Worm (Caenorhabditis elegans) whole organism, young adult: ENCODE measurements around the gene ngn-1.

Source experiments
- B0035.1 ChIP-seq: sonication (generic microtip); optimal IDR thresholded peaks from 2 replicates; lab custom pipeline; 2016; ENCODE audit warnings: missing genetic modification characterization, mild to moderate bottlenecking, missing compliant biosample characterization, missing genotype, missing genetic modification reagents
- B0336.3 ChIP-seq: fragments of 200-800 bp; sonication (Bioruptor generic); IDR thresholded peaks from 2 replicates; pipeline ENCODE4 v1.3.6; 2022; ENCODE audit warnings: missing genetic modification characterization, missing compliant biosample characterization
- D2030.7 ChIP-seq: fragments of 200-800 bp; sonication (Bioruptor generic); IDR thresholded peaks from 2 replicates; pipeline ENCODE4 v1.3.6; 2022; ENCODE audit warnings: missing genetic modification reagents, missing genetic modification characterization, missing compliant biosample characterization
- F22D6.2 ChIP-seq: sonication (generic microtip); optimal IDR thresholded peaks from 2 replicates; lab custom pipeline; 2016; ENCODE audit warnings: mild to moderate bottlenecking, missing genetic modification characterization, missing compliant biosample characterization
- F33H1.4 ChIP-seq: fragments of 200-800 bp; sonication (Bioruptor generic); IDR thresholded peaks from 2 replicates; pipeline ENCODE4 v1.3.6; 2022; ENCODE audit warnings: missing genetic modification reagents, missing genetic modification characterization, missing compliant biosample characterization
- F37B4.10 ChIP-seq: fragments of 200-800 bp; sonication (Bioruptor generic); IDR thresholded peaks from 2 replicates; pipeline ENCODE4 v1.3.6; 2022; ENCODE audit warnings: missing genetic modification characterization, missing compliant biosample characterization
- F49E8.2 ChIP-seq: sonication (generic microtip); optimal IDR thresholded peaks from 3 replicates; lab custom pipeline; 2017; ENCODE audit warnings: missing genetic modification characterization, mild to moderate bottlenecking, missing compliant biosample characterization, antibody characterized with exemption, moderate library complexity; ENCODE audit not compliant: insufficient read depth
- F52B5.7 ChIP-seq: sonication (generic microtip); optimal IDR thresholded peaks from 2 replicates; lab custom pipeline; 2016; ENCODE audit warnings: mild to moderate bottlenecking, missing genetic modification characterization, missing compliant biosample characterization
- T26A5.8 ChIP-seq: sonication (generic microtip); optimal IDR thresholded peaks from 2 replicates; lab custom pipeline; 2016; ENCODE audit warnings: missing genetic modification characterization, missing compliant biosample characterization
- Y53F4B.3 ChIP-seq: fragments of 200-800 bp; sonication (Bioruptor generic); IDR thresholded peaks from 2 replicates; pipeline ENCODE4 v1.3.6; 2022; ENCODE audit warnings: missing genetic modification reagents, missing genetic modification characterization, missing compliant biosample characterization
- Y53G8AR.9 ChIP-seq: fragments of 200-800 bp; sonication (Bioruptor generic); conservative IDR thresholded peaks from 2 replicates; pipeline ENCODE4 v1.3.6; 2022; ENCODE audit warnings: missing genetic modification reagents, missing genetic modification characterization, missing compliant biosample characterization
- Y56A3A.18 ChIP-seq: fragments of 200-800 bp; sonication (Bioruptor generic); IDR thresholded peaks from 2 replicates; pipeline ENCODE4 v1.3.6; 2022; ENCODE audit warnings: missing genetic modification reagents, missing genetic modification characterization, missing compliant biosample characterization
- akir-1 ChIP-seq: fragments of 200-800 bp; sonication (Bioruptor generic); optimal IDR thresholded peaks from 2 replicates; lab custom pipeline; 2018; ENCODE audit warnings: mild to moderate bottlenecking, missing genetic modification characterization, moderate library complexity, missing compliant biosample characterization
- ama-1 ChIP-seq, 3 experiments: fragments of 150-350 bp in 1 of 3; sonication (generic microtip) in 2 of 3; optimal IDR thresholded peaks; 2 replicates each; lab custom pipeline; 2014 to 2018; ENCODE audit warnings: missing biosample characterization in 2 of 3, missing genetic modification characterization in 2 of 3, missing genetic modification reagents in 2 of 3
- athp-1 ChIP-seq: sonication (generic microtip); optimal IDR thresholded peaks from 2 replicates; lab custom pipeline; 2017; ENCODE audit warnings: mild to moderate bottlenecking, missing genetic modification characterization, missing compliant biosample characterization
- attf-5 ChIP-seq: fragments of 200-800 bp; sonication (Bioruptor generic); optimal IDR thresholded peaks from 2 replicates; lab custom pipeline; 2018; ENCODE audit warnings: mild to moderate bottlenecking, missing genetic modification characterization, missing compliant biosample characterization
- attf-6 ChIP-seq: fragments of 200-800 bp; sonication (Bioruptor generic); IDR thresholded peaks from 2 replicates; pipeline ENCODE4 v1.3.6; 2022; ENCODE audit warnings: missing genetic modification reagents, missing genetic modification characterization, missing compliant biosample characterization
- ccch-3 ChIP-seq: fragments of 200-800 bp; sonication (Bioruptor generic); optimal IDR thresholded peaks from 2 replicates; lab custom pipeline; 2018; ENCODE audit warnings: mild to moderate bottlenecking, missing genetic modification characterization, missing compliant biosample characterization
- ceh-58 ChIP-seq: fragments of 200-800 bp; sonication (Bioruptor generic); IDR thresholded peaks from 2 replicates; pipeline ENCODE4 v1.3.6; 2022; ENCODE audit warnings: missing genetic modification characterization, missing compliant biosample characterization
- ceh-79 ChIP-seq: sonication (generic microtip); optimal IDR thresholded peaks from 2 replicates; lab custom pipeline; 2017; ENCODE audit warnings: mild to moderate bottlenecking, missing genetic modification characterization, missing compliant biosample characterization
- chd-7 ChIP-seq: sonication (generic microtip); optimal IDR thresholded peaks from 2 replicates; lab custom pipeline; 2016; ENCODE audit warnings: mild to moderate bottlenecking, missing genetic modification characterization, moderate library complexity, missing compliant biosample characterization
- die-1 ChIP-seq: sonication (generic microtip); optimal IDR thresholded peaks from 2 replicates; lab custom pipeline; 2016; ENCODE audit warnings: missing genotype, mild to moderate bottlenecking, missing genetic modification characterization, missing compliant biosample characterization
- dox-1 ChIP-seq: fragments of 200-800 bp; sonication (Bioruptor generic); IDR thresholded peaks from 2 replicates; pipeline ENCODE4 v1.3.6; 2022; ENCODE audit warnings: missing genetic modification reagents, missing genetic modification characterization, missing compliant biosample characterization
- dpl-1 ChIP-seq: fragments of 150-350 bp; optimal IDR thresholded peaks from 2 replicates; lab custom pipeline; 2014; ENCODE audit warnings: missing biosample characterization, missing genetic modification reagents, missing genetic modification characterization
- fkh-3 ChIP-seq: sonication (generic microtip); optimal IDR thresholded peaks from 2 replicates; lab custom pipeline; 2016; ENCODE audit warnings: mild to moderate bottlenecking, missing genetic modification characterization, missing compliant biosample characterization
- him-1 ChIP-seq: sonication (generic microtip); optimal IDR thresholded peaks from 2 replicates; lab custom pipeline; 2016; ENCODE audit warnings: missing genotype, missing genetic modification reagents, missing genetic modification characterization, missing compliant biosample characterization
- lag-1 ChIP-seq: fragments of 200-800 bp; sonication (Bioruptor generic); IDR thresholded peaks from 2 replicates; pipeline ENCODE4 v1.3.6; 2022; ENCODE audit warnings: missing genetic modification reagents, missing genetic modification characterization, missing compliant biosample characterization
- lin-26 ChIP-seq: fragments of 200-800 bp; sonication (Bioruptor generic); IDR thresholded peaks from 2 replicates; pipeline ENCODE4 v1.3.6; 2022; ENCODE audit warnings: missing genetic modification reagents, missing genetic modification characterization, missing compliant biosample characterization
- lsl-1 ChIP-seq: fragments of 200-800 bp; sonication (Bioruptor generic); optimal IDR thresholded peaks from 2 replicates; lab custom pipeline; 2018; ENCODE audit warnings: mild to moderate bottlenecking, missing genetic modification characterization, moderate library complexity, missing compliant biosample characterization
- lsy-27 ChIP-seq: sonication (generic microtip); optimal IDR thresholded peaks from 2 replicates; lab custom pipeline; 2017; ENCODE audit warnings: missing genetic modification characterization, mild to moderate bottlenecking, missing compliant biosample characterization, antibody characterized with exemption, missing genotype, borderline replicate concordance; ENCODE audit not compliant: insufficient read depth
- madf-3 ChIP-seq: fragments of 200-800 bp; sonication (Bioruptor generic); IDR thresholded peaks from 2 replicates; pipeline ENCODE4 v1.3.6; 2022; ENCODE audit warnings: missing genetic modification reagents, missing genetic modification characterization, missing compliant biosample characterization
- mcd-1 ChIP-seq: fragments of 200-800 bp; sonication (Bioruptor generic); IDR thresholded peaks from 2 replicates; pipeline ENCODE4 v1.3.6; 2022; ENCODE audit warnings: missing genetic modification reagents, missing genetic modification characterization, missing compliant biosample characterization
- mxl-1 ChIP-seq: sonication (generic microtip); optimal IDR thresholded peaks from 2 replicates; lab custom pipeline; 2016; ENCODE audit warnings: missing genetic modification characterization, missing compliant biosample characterization
- nfya-1 ChIP-seq: sonication (generic microtip); optimal IDR thresholded peaks from 2 replicates; lab custom pipeline; 2017; ENCODE audit warnings: antibody characterized with exemption, missing compliant biosample characterization, missing genetic modification characterization, borderline replicate concordance; ENCODE audit not compliant: insufficient read depth
- nfyb-1 ChIP-seq: fragments of 200-800 bp; sonication (Bioruptor generic); IDR thresholded peaks from 2 replicates; pipeline ENCODE4 v1.3.6; 2022; ENCODE audit warnings: missing genetic modification reagents, missing genetic modification characterization, missing compliant biosample characterization
- nhr-120 ChIP-seq: fragments of 200-800 bp; sonication (Bioruptor generic); IDR thresholded peaks from 2 replicates; pipeline ENCODE4 v1.3.6; 2022; ENCODE audit warnings: missing genetic modification characterization, missing compliant biosample characterization
- nhr-27 ChIP-seq: fragments of 200-800 bp; sonication (Bioruptor generic); optimal IDR thresholded peaks from 2 replicates; lab custom pipeline; 2018; ENCODE audit warnings: mild to moderate bottlenecking, missing genetic modification characterization, moderate library complexity, missing compliant biosample characterization
- nhr-80 ChIP-seq: sonication (generic microtip); optimal IDR thresholded peaks from 2 replicates; lab custom pipeline; 2016; ENCODE audit warnings: missing genetic modification characterization, missing compliant biosample characterization
- nhr-90 ChIP-seq: sonication (generic microtip); optimal IDR thresholded peaks from 2 replicates; lab custom pipeline; 2016; ENCODE audit warnings: missing genotype, mild to moderate bottlenecking, missing genetic modification characterization, missing compliant biosample characterization
- repo-1 ChIP-seq: sonication (generic microtip); optimal IDR thresholded peaks from 2 replicates; lab custom pipeline; 2017; ENCODE audit warnings: mild to moderate bottlenecking, missing genetic modification characterization, missing compliant biosample characterization
- snpc-1.3 ChIP-seq: sonication (generic microtip); optimal IDR thresholded peaks from 2 replicates; lab custom pipeline; 2017; ENCODE audit warnings: missing genetic modification characterization, mild to moderate bottlenecking, missing compliant biosample characterization, antibody characterized with exemption, moderate library complexity, missing genotype, missing genetic modification reagents; ENCODE audit not compliant: insufficient read depth
- tbp1 ChIP-seq: fragments of 200-800 bp; sonication (Bioruptor generic); optimal IDR thresholded peaks from 2 replicates; lab custom pipeline; 2018; ENCODE audit warnings: mild to moderate bottlenecking, missing genetic modification characterization, missing compliant biosample characterization
- tlf-1 ChIP-seq: fragments of 200-800 bp; sonication (Bioruptor generic); optimal IDR thresholded peaks from 2 replicates; lab custom pipeline; 2018; ENCODE audit warnings: mild to moderate bottlenecking, missing genetic modification characterization, missing compliant biosample characterization
- zfh-2 ChIP-seq: fragments of 200-800 bp; sonication (Bioruptor generic); conservative IDR thresholded peaks from 2 replicates; pipeline ENCODE4 v1.3.6; 2022; ENCODE audit warnings: missing genetic modification reagents, missing genetic modification characterization, missing compliant biosample characterization
- ztf-22 ChIP-seq: fragments of 200-800 bp; sonication (Bioruptor generic); optimal IDR thresholded peaks from 2 replicates; lab custom pipeline; 2018; ENCODE audit warnings: mild to moderate bottlenecking, missing genetic modification characterization, moderate library complexity, missing compliant biosample characterization
- ztf-26 ChIP-seq: sonication (generic microtip); optimal IDR thresholded peaks from 2 replicates; lab custom pipeline; 2017; ENCODE audit warnings: missing genetic modification characterization, missing compliant biosample characterization
- ztf-28 ChIP-seq: fragments of 200-800 bp; sonication (Bioruptor generic); IDR thresholded peaks from 2 replicates; pipeline ENCODE4 v1.3.6; 2022; ENCODE audit warnings: missing genetic modification reagents, missing genetic modification characterization, missing compliant biosample characterization

Gene ngn-1

DNA sequence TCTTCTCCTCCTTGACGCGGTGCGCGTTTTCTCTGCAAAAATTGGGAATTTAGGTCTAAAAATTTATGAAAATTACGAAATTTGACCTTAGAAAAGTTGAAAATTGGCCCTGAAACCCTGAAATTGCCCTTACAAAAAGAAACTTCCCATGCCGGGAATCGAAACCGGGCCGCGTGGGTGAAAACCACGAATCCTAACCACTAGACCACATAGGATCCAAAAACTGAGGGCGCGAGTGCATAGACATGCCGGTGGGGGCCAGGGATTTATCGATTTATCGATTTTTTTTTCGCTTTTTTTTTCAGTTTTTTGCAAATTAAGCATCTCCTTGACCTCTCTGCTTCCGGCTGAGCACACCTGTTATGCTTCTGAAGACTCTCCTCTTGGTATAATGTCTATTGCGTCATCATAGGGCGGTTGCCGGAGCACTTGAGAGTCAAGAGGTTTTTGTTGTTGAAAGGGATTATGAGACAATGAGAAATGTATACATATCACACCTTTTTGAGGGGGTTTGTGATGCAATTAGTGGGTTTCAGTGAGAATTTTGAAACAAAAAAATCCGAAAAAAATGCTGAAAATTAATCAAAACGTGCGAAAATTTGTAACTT, 11.7 kb upstream of the ngn-1 start:
- peak; percentile 17 for TF ChIP-seq nhr-90 (tag; lab: Kevin White, UChicago)
- TF ChIP-seq ama-1 (optimal IDR thresholded peaks at IDR 0.05; lab: Kevin White, UChicago): no peak
- TF ChIP-seq ama-1 (GFP tag; optimal IDR thresholded peaks at IDR 0.05; lab: Kevin White, UChicago): peak in 1 of 2 experiments; percentile 70
- TF ChIP-seq lsl-1 (GFP tag; lab: Kevin White, UChicago): peak; percentile 19
- TF ChIP-seq F33H1.4 (GFP tag; lab: Robert Waterston, UW): no peak
- no peak for TF ChIP-seq Y53G8AR.9 (GFP tag; lab: Robert Waterston, UW)
- peak; percentile 23 for TF ChIP-seq tlf-1
- no peak for TF ChIP-seq akir-1 (GFP tag; lab: Kevin White, UChicago)
- peak; percentile 54 for TF ChIP-seq attf-5
- TF ChIP-seq ceh-79 (tag; lab: Kevin White, UChicago): peak; percentile 7
- TF ChIP-seq lsy-27 (tag; lab: Kevin White, UChicago): peak; percentile 24
- no peak for TF ChIP-seq nfya-1
- peak; percentile 97 for TF ChIP-seq tbp1
- peak; percentile 70 for TF ChIP-seq F49E8.2 (tag; lab: Kevin White, UChicago)
- peak; percentile 43; the same call in 1 of the 2 replicates for TF ChIP-seq D2030.7 (GFP tag; lab: Robert Waterston, UW)
- no peak for TF ChIP-seq mxl-1 (tag; lab: Kevin White, UChicago)
- TF ChIP-seq ztf-28 (GFP tag; lab: Robert Waterston, UW): no peak
- peak; percentile 62 for TF ChIP-seq T26A5.8
- 0 out of 2 replicates have a peak, but pooled peaks have one; percentile 17 for TF ChIP-seq madf-3 (GFP tag; lab: Robert Waterston, UW)
- TF ChIP-seq F37B4.10 (GFP tag; lab: Robert Waterston, UW): no peak
- TF ChIP-seq dpl-1 (GFP tag; lab: Kevin White, UChicago): no peak
- peak; percentile 83 for TF ChIP-seq lin-26 (GFP tag; lab: Robert Waterston, UW)
- TF ChIP-seq dox-1 (GFP tag; lab: Robert Waterston, UW): peak; percentile 79
- no peak for TF ChIP-seq Y53F4B.3 (GFP tag; lab: Robert Waterston, UW)
- TF ChIP-seq nfyb-1 (GFP tag; lab: Robert Waterston, UW): peak; percentile 91
- TF ChIP-seq snpc-1.3 (tag; lab: Kevin White, UChicago): peak; percentile 19
- 0 out of 2 replicates have a peak, but pooled peaks have one; percentile 43 for TF ChIP-seq nhr-120 (GFP tag; lab: Robert Waterston, UW)
- peak; percentile 42 for TF ChIP-seq repo-1
- TF ChIP-seq fkh-3: peak; percentile 21
- TF ChIP-seq Y56A3A.18 (GFP tag; lab: Robert Waterston, UW): no peak
- no peak for TF ChIP-seq ztf-22
- TF ChIP-seq nhr-80 (tag; lab: Kevin White, UChicago): no peak
- peak; percentile 65 for TF ChIP-seq B0336.3 (GFP tag; lab: Robert Waterston, UW)
- TF ChIP-seq him-1 (tag; lab: Kevin White, UChicago): no peak
- no peak for TF ChIP-seq F22D6.2
- peak; percentile 15 for TF ChIP-seq ztf-26 (tag; lab: Kevin White, UChicago)
- 0 out of 2 replicates have a peak, but pooled peaks have one; percentile 34 for TF ChIP-seq zfh-2
- TF ChIP-seq ceh-58 (GFP tag; lab: Robert Waterston, UW): 0 out of 2 replicates have a peak, but pooled peaks have one; percentile 30
- TF ChIP-seq attf-6 (GFP tag; lab: Robert Waterston, UW): 0 out of 2 replicates have a peak, but pooled peaks have one; percentile 33
- no peak for TF ChIP-seq lag-1 (GFP tag; lab: Robert Waterston, UW)
- no peak for TF ChIP-seq nhr-27 (tag; lab: Kevin White, UChicago)
- TF ChIP-seq ccch-3 (GFP tag; lab: Kevin White, UChicago): no peak
- peak; percentile 71 for TF ChIP-seq mcd-1 (GFP tag; lab: Robert Waterston, UW)
- TF ChIP-seq die-1 (tag; lab: Kevin White, UChicago): peak; percentile 57
- peak; percentile 47 for TF ChIP-seq chd-7 (tag; lab: Kevin White, UChicago)
- TF ChIP-seq F52B5.7 (tag; lab: Kevin White, UChicago): peak; percentile 48
- TF ChIP-seq B0035.1 (tag; lab: Kevin White, UChicago): no peak
- TF ChIP-seq athp-1 (tag; lab: Kevin White, UChicago): peak; percentile 66
